Worm (Caenorhabditis elegans): ENCODE measurements around the gene str-156.

DNA sequence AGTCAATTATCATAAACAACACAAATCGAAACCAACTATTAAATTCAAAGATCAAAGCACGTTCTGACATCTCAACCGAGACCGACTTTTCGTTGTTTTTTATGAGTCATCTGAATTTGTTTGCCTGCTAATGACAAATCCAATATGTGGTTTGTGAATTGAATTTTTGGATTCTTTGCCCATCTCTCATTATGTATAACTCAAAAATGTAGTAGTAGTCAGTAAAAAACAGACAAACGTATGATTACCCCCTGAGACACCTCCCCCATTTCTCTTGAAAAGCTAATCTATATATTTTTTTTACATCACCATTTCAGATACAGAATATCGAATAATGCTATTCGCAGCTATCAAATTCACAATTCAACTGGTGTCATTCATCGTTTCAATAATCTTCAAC is 32.6 kb downstream of the str-156 start, which contains the start of gene str-169:
- TF ChIP-seq chd-7 (tag; optimal IDR thresholded peaks at IDR 0.05), result no peak
- TF ChIP-seq zfh-2 (GFP tag; conservative IDR thresholded peaks at IDR 0.05), result no peak
- no peak for TF ChIP-seq ceh-91 (GFP tag; IDR thresholded peaks at IDR 0.05)
- TF ChIP-seq Y67H2A.10 (GFP tag; conservative IDR thresholded peaks at IDR 0.05), result no peak
- no peak for TF ChIP-seq mel-28 (tag; optimal IDR thresholded peaks at IDR 0.05; ENCODE audit: borderline replicate concordance)
- TF ChIP-seq attf-6 (GFP tag; IDR thresholded peaks at IDR 0.05), result no peak
- no peak for TF ChIP-seq snpc-4 (GFP tag; optimal IDR thresholded peaks at IDR 0.05)
- TF ChIP-seq snpc-4 (tag; optimal IDR thresholded peaks at IDR 0.05), result no peak
- TF ChIP-seq Y79H2A.3 (GFP tag; conservative IDR thresholded peaks at IDR 0.05), result no peak

Data from whole organism, young adult.